Worm (Caenorhabditis elegans): ENCODE measurements around the gene F14H12.7.

Gene F14H12.7

ce11 chrX:4314939-4315338 is 47.5 kb downstream of the F14H12.7 start:
- no peak for TF ChIP-seq aly-1 (tag; optimal IDR thresholded peaks at IDR 0.05)
- TF ChIP-seq hmg-4 (GFP tag; optimal IDR thresholded peaks at IDR 0.05), result no peak
- no peak for TF ChIP-seq ama-1 (optimal IDR thresholded peaks at IDR 0.05)
- no peak for TF ChIP-seq tbx-11 (GFP tag; IDR thresholded peaks at IDR 0.05)
- TF ChIP-seq ets-7 (tag; optimal IDR thresholded peaks at IDR 0.05), result no peak
- no peak for TF ChIP-seq sea-1 (GFP tag; conservative IDR thresholded peaks at IDR 0.05)
- no peak for TF ChIP-seq ceh-13 (GFP tag; optimal IDR thresholded peaks at IDR 0.05)
- TF ChIP-seq hmbx-1 (tag; optimal IDR thresholded peaks at IDR 0.05), result no peak
- no peak for TF ChIP-seq F13C5.2 (tag; optimal IDR thresholded peaks at IDR 0.05)
- no peak for TF ChIP-seq scrt-1 (GFP tag; IDR thresholded peaks at IDR 0.05)
- TF ChIP-seq tbx-37 (GFP tag; conservative IDR thresholded peaks at IDR 0.05), result no peak
- no peak for TF ChIP-seq B0310.2 (tag; optimal IDR thresholded peaks at IDR 0.05)
- no peak for TF ChIP-seq hnd-1 (tag; optimal IDR thresholded peaks at IDR 0.05)
- TF ChIP-seq tra-4 (tag; optimal IDR thresholded peaks at IDR 0.05), result no peak
- no peak for TF ChIP-seq flt-1 (GFP tag; IDR thresholded peaks at IDR 0.05)
- no peak for TF ChIP-seq ceh-36 (tag; optimal IDR thresholded peaks at IDR 0.05)
- TF ChIP-seq pes-1 (GFP tag; IDR thresholded peaks at IDR 0.05), result no peak

Measured in whole organism, early embryonic.